Worm (Caenorhabditis elegans): ENCODE results near the gene snx-17.

snx-17 gene

DNA sequence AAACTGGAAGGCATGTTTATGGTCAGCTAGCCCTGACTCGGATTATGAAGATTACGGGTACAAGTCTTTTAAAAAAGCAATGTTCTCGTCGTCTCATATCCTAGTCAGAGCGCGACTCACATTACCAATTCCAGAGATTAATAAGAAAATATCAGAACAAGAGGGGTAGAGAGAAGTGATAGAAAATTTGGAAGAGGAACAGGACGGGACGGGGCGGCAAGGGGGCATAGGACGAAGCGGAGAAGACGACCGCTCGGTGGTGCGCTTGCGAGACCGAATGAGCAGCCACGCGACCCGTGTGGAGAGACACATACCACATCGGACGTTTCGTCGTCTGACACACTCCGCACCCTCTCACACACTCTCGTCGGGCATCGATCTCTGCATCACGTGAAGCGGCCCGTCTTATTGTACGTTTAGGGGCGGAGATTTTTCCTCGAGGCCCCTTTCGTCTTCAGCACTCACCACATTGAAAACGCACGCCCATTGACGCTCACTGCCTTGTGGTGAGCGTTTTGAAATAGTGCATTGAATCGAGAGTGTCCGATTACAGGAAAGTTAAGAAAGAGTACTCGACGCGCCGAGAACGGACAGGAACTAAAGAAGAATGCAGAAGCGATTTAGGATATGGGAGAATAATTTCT is 23.0 kb upstream of the snx-17 start:
- TF ChIP-seq unc-86 (tag; optimal IDR thresholded peaks at IDR 0.05) (peak; percentile 98), pag-3 (tag; optimal IDR thresholded peaks at IDR 0.05; ENCODE audit: borderline replicate concordance, insufficient read depth) (no peak), Y116A8C.19 (tag; optimal IDR thresholded peaks at IDR 0.05; ENCODE audit: borderline replicate concordance) (no peak), nhr-12 (tag; optimal IDR thresholded peaks at IDR 0.05) (no peak), unc-98 (GFP tag; IDR thresholded peaks at IDR 0.05) (no peak), fkh-4 (tag; optimal IDR thresholded peaks at IDR 0.05; ENCODE audit: borderline replicate concordance) (peak; percentile 76), nhr-71 (tag; optimal IDR thresholded peaks at IDR 0.05) (peak; percentile 99), zag-1 (tag; optimal IDR thresholded peaks at IDR 0.05) (no peak), sptf-1 (tag; optimal IDR thresholded peaks at IDR 0.05) (no peak), fkh-10 (GFP tag; optimal IDR thresholded peaks at IDR 0.05) (peak; percentile 95), dsc-1 (tag; optimal IDR thresholded peaks at IDR 0.05) (peak; percentile 98), tbx-2 (tag; optimal IDR thresholded peaks at IDR 0.05) (peak; percentile 97), ztf-11 (tag; optimal IDR thresholded peaks at IDR 0.05) (peak in 1 of 2 experiments; percentile 89), ceh-88 (GFP tag; IDR thresholded peaks at IDR 0.05) (peak; percentile 84), lin-35 (GFP tag; optimal IDR thresholded peaks at IDR 0.05) (peak; percentile 76 to 86), vab-15 (tag; optimal IDR thresholded peaks at IDR 0.05) (peak; percentile 1), C34B4.2 (tag; optimal IDR thresholded peaks at IDR 0.05) (no peak), rnt-1 (tag; optimal IDR thresholded peaks at IDR 0.05) (peak; percentile 88), jun-1 (tag; optimal IDR thresholded peaks at IDR 0.05) (peak; percentile 96), nhr-90 (tag; optimal IDR thresholded peaks at IDR 0.05; ENCODE audit: poor library complexity) (peak; percentile 90), C04F5.9 (tag; optimal IDR thresholded peaks at IDR 0.05) (peak; percentile 65), lir-3 (tag; optimal IDR thresholded peaks at IDR 0.05; ENCODE audit: poor library complexity) (peak; percentile 85), nhr-76 (tag; optimal IDR thresholded peaks at IDR 0.05) (peak; percentile 52), nhr-47 (tag; optimal IDR thresholded peaks at IDR 0.05) (peak; percentile 97), aha-1 (tag; optimal IDR thresholded peaks at IDR 0.05) (peak; percentile 64), sup-37 (GFP tag; optimal IDR thresholded peaks at IDR 0.05) (peak; percentile 86), unc-62 (GFP tag; optimal IDR thresholded peaks at IDR 0.05) (no peak), mep-1 (tag; optimal IDR thresholded peaks at IDR 0.05) (peak; percentile 94), ces-1 (GFP tag; optimal IDR thresholded peaks at IDR 0.05) (no peak), skn-1 (tag; optimal IDR thresholded peaks at IDR 0.05) (peak; percentile 86), nhr-20 (tag; optimal IDR thresholded peaks at IDR 0.05) (peak; percentile 98), egl-13 (tag; optimal IDR thresholded peaks at IDR 0.05) (peak; percentile 97), mab-9 (GFP tag; IDR thresholded peaks at IDR 0.05) (peak; percentile 83), C16A3.4 (tag; optimal IDR thresholded peaks at IDR 0.05) (peak; percentile 86), irx-1 (tag; optimal IDR thresholded peaks at IDR 0.05) (peak; percentile 93), aly-2 (tag; optimal IDR thresholded peaks at IDR 0.05) (peak; percentile 76), blmp-1 (tag; optimal IDR thresholded peaks at IDR 0.05) (peak; percentile 83), ceh-82 (tag; optimal IDR thresholded peaks at IDR 0.05) (peak; percentile 60 to 94 (median 91)), hlh-17 (GFP tag; optimal IDR thresholded peaks at IDR 0.05; ENCODE audit: borderline replicate concordance) (no peak), lin-39 (tag; optimal IDR thresholded peaks at IDR 0.05) (peak; percentile 34), mef-2 (tag; optimal IDR thresholded peaks at IDR 0.05) (peak; percentile 71), nhr-77 (tag; optimal IDR thresholded peaks at IDR 0.05) (peak; percentile 94), nhr-19 (GFP tag; conservative IDR thresholded peaks at IDR 0.05) (peak; percentile 94), isw-1 (GFP tag; IDR thresholded peaks at IDR 0.05) (peak; percentile 83), elt-3 (tag; optimal IDR thresholded peaks at IDR 0.05) (peak in 3 of 6 experiments; percentile 51 to 79 (median 68)), unc-30 (tag; optimal IDR thresholded peaks at IDR 0.05) (no peak), zip-4 (GFP tag; optimal IDR thresholded peaks at IDR 0.05) (peak; percentile 80), mdl-1 (tag; optimal IDR thresholded peaks at IDR 0.05) (peak; percentile 91 to 99), alr-1 (tag; optimal IDR thresholded peaks at IDR 0.05; ENCODE audit: borderline replicate concordance) (no peak), hpl-2 (GFP tag; optimal IDR thresholded peaks at IDR 0.05) (peak; percentile 76), unc-130 (tag; optimal IDR thresholded peaks at IDR 0.05) (peak; percentile 34)

Data from whole organism, L1 larva.